Worm (Caenorhabditis elegans): Measurements from ENCODE around the gene W08F4.12.

DNA sequence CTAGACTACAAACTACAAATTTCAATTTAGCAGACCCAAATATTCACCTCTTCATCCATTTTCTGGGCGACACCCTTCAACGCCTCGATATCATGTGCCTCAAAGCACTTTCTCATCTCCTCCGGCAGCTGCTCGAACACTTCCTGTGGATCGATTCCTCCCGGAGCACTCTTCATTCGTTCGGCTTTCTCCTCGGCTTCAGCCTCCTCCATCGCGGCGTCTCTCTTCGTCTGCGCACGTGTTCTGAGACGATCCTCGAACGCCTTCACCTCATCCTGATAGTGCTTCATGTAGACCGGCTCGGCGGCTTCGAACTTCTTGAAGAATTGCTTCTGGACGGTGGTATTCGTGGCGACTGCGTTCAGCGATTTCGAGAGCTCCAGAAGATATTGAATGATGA, 5.4 kb downstream of the W08F4.12 start:
- TF ChIP-seq W03F9.2 (tag; optimal IDR thresholded peaks at IDR 0.05) (no peak), him-1 (tag; optimal IDR thresholded peaks at IDR 0.05) (no peak)
